Worm (Caenorhabditis elegans) whole organism, L3 larva: ENCODE measurements around the gene grl-23.

Experiments
- ama-1 ChIP-seq: fragments of 150-350 bp; optimal IDR thresholded peaks from 2 replicates; lab custom pipeline; 2018
- ceh-82 ChIP-seq: fragments of 150-350 bp; optimal IDR thresholded peaks from 2 replicates; lab custom pipeline; 2014; ENCODE audit warnings: missing biosample characterization, missing genetic modification characterization
- nhr-12 ChIP-seq: fragments of 150-350 bp; optimal IDR thresholded peaks from 2 replicates; lab custom pipeline; 2014; ENCODE audit warnings: missing biosample characterization, missing genetic modification characterization
- nhr-237 ChIP-seq: fragments of 150-350 bp; optimal IDR thresholded peaks from 2 replicates; lab custom pipeline; 2014; ENCODE audit warnings: missing biosample characterization, missing genetic modification characterization
- nhr-77 ChIP-seq: fragments of 150-350 bp; optimal IDR thresholded peaks from 2 replicates; lab custom pipeline; 2014; ENCODE audit warnings: missing biosample characterization, missing genetic modification characterization
- pha-4 ChIP-seq: fragments of 150-350 bp; optimal IDR thresholded peaks from 2 replicates; lab custom pipeline; 2014; ENCODE audit warnings: missing biosample characterization, missing genetic modification reagents, missing genetic modification characterization

DNA sequence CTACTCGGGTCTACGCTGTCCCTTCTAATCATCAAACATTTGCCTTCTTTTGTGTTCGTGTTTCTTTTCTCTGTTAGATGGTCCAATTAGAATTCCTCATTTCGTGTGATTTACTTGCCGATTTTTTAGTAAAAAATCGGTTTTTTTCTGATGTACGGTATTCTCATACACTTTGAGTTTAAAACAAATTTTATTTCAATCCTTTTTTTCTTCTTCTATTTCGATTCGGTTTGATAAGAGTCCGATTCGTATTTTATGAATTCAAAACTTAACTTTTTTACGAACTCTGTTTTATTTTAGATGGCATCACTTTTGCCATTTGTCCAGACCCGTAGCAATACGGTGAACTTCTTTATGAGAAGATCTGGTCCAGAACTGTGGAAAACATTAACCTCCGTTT, 13.5 kb downstream of the grl-23 start, which contains the start of gene mrps-5:
- TF ChIP-seq ama-1 (lab: Kevin White, UChicago) (no peak), nhr-237 (tag; lab: Kevin White, UChicago) (no peak), nhr-77 (tag; lab: Kevin White, UChicago) (no peak), ceh-82 (tag; lab: Kevin White, UChicago) (no peak), pha-4 (tag; lab: Kevin White, UChicago) (no peak), nhr-12 (tag; lab: Kevin White, UChicago) (no peak)
